Worm (Caenorhabditis elegans) whole organism, L4 larva: ENCODE data around the gene C27A2.7.

Experiments used
- F10B5.3 ChIP-seq: sonication (generic microtip); optimal IDR thresholded peaks from 2 replicates; lab custom pipeline; 2016; ENCODE audit warnings: mild to moderate bottlenecking, missing genetic modification characterization, missing compliant biosample characterization
- F37D6.2 ChIP-seq: sonication (generic microtip); optimal IDR thresholded peaks from 2 replicates; lab custom pipeline; 2016; ENCODE audit warnings: mild to moderate bottlenecking, missing genetic modification characterization, missing compliant biosample characterization
- aha-1 ChIP-seq: fragments of 150-350 bp; peaks from one replicate; lab custom pipeline; 2014; ENCODE audit warnings: missing biosample characterization, missing genetic modification characterization
- aly-2 ChIP-seq: sonication (generic microtip); optimal IDR thresholded peaks from 2 replicates; lab custom pipeline; 2018; ENCODE audit warnings: missing biosample characterization, missing genetic modification characterization
- ama-1 ChIP-seq: fragments of 150-350 bp; optimal IDR thresholded peaks from 2 replicates; lab custom pipeline; 2014; ENCODE audit warnings: inconsistent platforms, mixed read lengths
- ceh-28 ChIP-seq: fragments of 150-350 bp; optimal IDR thresholded peaks from 2 replicates; lab custom pipeline; 2014; ENCODE audit warnings: missing biosample characterization, missing genetic modification reagents, missing genetic modification characterization
- ceh-32 ChIP-seq: sonication (generic microtip); optimal IDR thresholded peaks from 2 replicates; lab custom pipeline; 2016; ENCODE audit warnings: mild to moderate bottlenecking, missing genetic modification characterization, missing compliant biosample characterization; ENCODE audit not compliant: poor library complexity
- ceh-62 ChIP-seq: sonication (generic microtip); optimal IDR thresholded peaks from 2 replicates; lab custom pipeline; 2017; ENCODE audit warnings: missing biosample characterization, missing genetic modification characterization
- ces-1 ChIP-seq: fragments of 150-350 bp; sonication (generic microtip); optimal IDR thresholded peaks from 4 replicates; lab custom pipeline; 2014; ENCODE audit warnings: missing biosample characterization, missing genetic modification reagents, missing genetic modification characterization
- cey-2 ChIP-seq: sonication (generic microtip); optimal IDR thresholded peaks from 3 replicates; lab custom pipeline; 2017; ENCODE audit warnings: missing genetic modification characterization, mild to moderate bottlenecking, missing compliant biosample characterization, antibody characterized with exemption, borderline replicate concordance; ENCODE audit not compliant: insufficient read depth
- ctbp-1 ChIP-seq: fragments of 200-800 bp; sonication (Bioruptor generic); IDR thresholded peaks from 2 replicates; pipeline ENCODE4 v1.3.6; 2022; ENCODE audit warnings: missing genetic modification reagents, missing genetic modification characterization, missing compliant biosample characterization
- daf-19 ChIP-seq: fragments of 200-800 bp; sonication (Bioruptor generic); conservative IDR thresholded peaks from 2 replicates; pipeline ENCODE4 v1.3.6; 2022; ENCODE audit warnings: missing genetic modification characterization, missing compliant biosample characterization
- dmd-6 ChIP-seq: fragments of 200-800 bp; sonication (Bioruptor generic); IDR thresholded peaks from 2 replicates; pipeline ENCODE4 v1.3.6; 2022; ENCODE audit warnings: missing genetic modification reagents, missing genetic modification characterization, missing compliant biosample characterization
- dmd-9 ChIP-seq: fragments of 200-800 bp; sonication (Bioruptor generic); IDR thresholded peaks from 2 replicates; pipeline ENCODE4 v1.3.6; 2022; ENCODE audit warnings: missing genetic modification reagents, missing genetic modification characterization, missing compliant biosample characterization
- dpl-1 ChIP-seq: fragments of 150-350 bp; optimal IDR thresholded peaks from 2 replicates; lab custom pipeline; 2014; ENCODE audit warnings: missing biosample characterization, missing genetic modification reagents, missing genetic modification characterization
- egl-27 ChIP-seq: sonication (generic microtip); optimal IDR thresholded peaks from 3 replicates; lab custom pipeline; 2017; ENCODE audit warnings: missing biosample characterization, missing genetic modification reagents, missing genetic modification characterization
- egl-43 ChIP-seq: fragments of 200-800 bp; sonication (Bioruptor generic); IDR thresholded peaks from 2 replicates; pipeline ENCODE4 v1.3.6; 2022; ENCODE audit warnings: missing genetic modification reagents, missing genetic modification characterization, missing compliant biosample characterization
- fos-1 ChIP-seq: fragments of 150-350 bp; optimal IDR thresholded peaks from 2 replicates; lab custom pipeline; 2014; ENCODE audit warnings: missing biosample characterization, missing genetic modification characterization
- hlh-11 ChIP-seq: fragments of 200-800 bp; sonication (Bioruptor generic); optimal IDR thresholded peaks from 2 replicates; lab custom pipeline; 2018; ENCODE audit warnings: mild to moderate bottlenecking, missing genetic modification characterization, missing compliant biosample characterization
- jun-1 ChIP-seq: fragments of 150-350 bp; optimal IDR thresholded peaks from 2 replicates; lab custom pipeline; 2014; ENCODE audit warnings: missing biosample characterization, missing genetic modification reagents, missing genetic modification characterization
- lin-1 ChIP-seq: fragments of 200-800 bp; sonication (Bioruptor generic); IDR thresholded peaks from 2 replicates; pipeline ENCODE4 v1.3.6; 2022; ENCODE audit warnings: missing genetic modification reagents, missing genetic modification characterization, missing compliant biosample characterization
- lin-39 ChIP-seq: fragments of 150-350 bp; optimal IDR thresholded peaks from 2 replicates; lab custom pipeline; 2014; ENCODE audit warnings: missing biosample characterization, missing genetic modification reagents, missing genetic modification characterization
- lsy-2 ChIP-seq, 2 experiments: fragments of 150-350 bp in 1 of 2; sonication (generic microtip) in 1 of 2; optimal IDR thresholded peaks; 2 replicates each; lab custom pipeline; 2014 to 2017; ENCODE audit warnings: missing biosample characterization in 2 of 2, missing genetic modification characterization in 2 of 2
- madf-5 ChIP-seq, 2 experiments: fragments of 200-800 bp; sonication (Bioruptor generic); IDR thresholded peaks; 2 replicates each; pipeline ENCODE4 v1.3.6; 2022; ENCODE audit warnings: missing compliant biosample characterization in 2 of 2, missing genetic modification characterization in 2 of 2
- mdl-1 ChIP-seq, 2 experiments: fragments of 150-350 bp in 1 of 2; sonication (generic microtip) in 1 of 2; optimal IDR thresholded peaks; 2 replicates each; lab custom pipeline; 2014 to 2017; ENCODE audit warnings: missing biosample characterization in 2 of 2, missing genetic modification characterization in 2 of 2
- mep-1 ChIP-seq: fragments of 150-350 bp; sonication (generic microtip); optimal IDR thresholded peaks from 3 replicates; lab custom pipeline; 2014; ENCODE audit warnings: missing biosample characterization, missing genetic modification characterization
- nhr-11 ChIP-seq: fragments of 150-350 bp; optimal IDR thresholded peaks from 2 replicates; lab custom pipeline; 2014; ENCODE audit warnings: missing biosample characterization, missing genetic modification characterization
- nhr-111 ChIP-seq: fragments of 200-800 bp; sonication (Bioruptor generic); optimal IDR thresholded peaks from 2 replicates; lab custom pipeline; 2018; ENCODE audit warnings: mild to moderate bottlenecking, missing genetic modification characterization, missing compliant biosample characterization
- nhr-237 ChIP-seq: sonication (generic microtip); optimal IDR thresholded peaks from 2 replicates; lab custom pipeline; 2017; ENCODE audit warnings: missing biosample characterization, missing genetic modification characterization
- nhr-28 ChIP-seq: fragments of 150-350 bp; optimal IDR thresholded peaks from 2 replicates; lab custom pipeline; 2014; ENCODE audit warnings: missing biosample characterization, missing genetic modification characterization
- nhr-41 ChIP-seq: fragments of 200-800 bp; sonication (Bioruptor generic); IDR thresholded peaks from 2 replicates; pipeline ENCODE4 v1.3.6; 2022; ENCODE audit warnings: missing genetic modification reagents, missing genetic modification characterization, missing compliant biosample characterization
- nhr-42 ChIP-seq: fragments of 200-800 bp; sonication (Bioruptor generic); IDR thresholded peaks from 2 replicates; pipeline ENCODE4 v1.3.6; 2022; ENCODE audit warnings: missing genetic modification characterization, missing compliant biosample characterization
- nhr-77 ChIP-seq: fragments of 150-350 bp; optimal IDR thresholded peaks from 2 replicates; lab custom pipeline; 2014; ENCODE audit warnings: missing biosample characterization, missing genetic modification characterization
- pha-4 ChIP-seq, 2 experiments: fragments of 150-350 bp in 1 of 2; fragments of 200-800 bp in 1 of 2; sonication (Bioruptor generic) in 1 of 2; IDR thresholded peaks in 1 of 2; optimal IDR thresholded peaks in 1 of 2; 2 replicates each; pipeline versions ENCODE4 v1.3.6 to Lab custom; 2014 to 2022; ENCODE audit warnings: missing genetic modification characterization in 2 of 2, missing genetic modification reagents in 2 of 2, missing biosample characterization in 1 of 2, missing compliant biosample characterization in 1 of 2
- saeg-2 ChIP-seq: fragments of 200-800 bp; sonication (Bioruptor generic); IDR thresholded peaks from 2 replicates; pipeline ENCODE4 v1.3.6; 2022; ENCODE audit warnings: missing genetic modification reagents, missing genetic modification characterization, missing compliant biosample characterization
- set-16 ChIP-seq: fragments of 200-800 bp; sonication (Bioruptor generic); IDR thresholded peaks from 2 replicates; pipeline ENCODE4 v1.3.6; 2022; ENCODE audit warnings: missing genetic modification reagents, missing genetic modification characterization, missing compliant biosample characterization
- skn-1 ChIP-seq: fragments of 150-350 bp; optimal IDR thresholded peaks from 2 replicates; lab custom pipeline; 2014; ENCODE audit warnings: missing biosample characterization, missing genetic modification characterization
- snpc-1.2 ChIP-seq: fragments of 200-800 bp; sonication (Bioruptor generic); IDR thresholded peaks from 2 replicates; pipeline ENCODE4 v1.3.6; 2022; ENCODE audit warnings: missing genetic modification reagents, missing genetic modification characterization, missing compliant biosample characterization
- snpc-4 ChIP-seq: fragments of 150-350 bp; optimal IDR thresholded peaks from 2 replicates; lab custom pipeline; 2014; ENCODE audit warnings: missing biosample characterization, missing genetic modification characterization
- spr-1 ChIP-seq: sonication (generic microtip); optimal IDR thresholded peaks from 2 replicates; lab custom pipeline; 2016; ENCODE audit warnings: mild to moderate bottlenecking, missing genetic modification characterization, missing compliant biosample characterization
- tra-1 ChIP-seq: fragments of 200-800 bp; sonication (Bioruptor generic); IDR thresholded peaks from 2 replicates; pipeline ENCODE4 v1.3.6; 2022; ENCODE audit warnings: missing genetic modification reagents, missing genetic modification characterization, missing compliant biosample characterization
- unc-130 ChIP-seq: sonication (generic microtip); optimal IDR thresholded peaks from 2 replicates; lab custom pipeline; 2016; ENCODE audit warnings: missing genetic modification reagents, missing genetic modification characterization, missing compliant biosample characterization
- unc-39 ChIP-seq: sonication (generic microtip); optimal IDR thresholded peaks from 2 replicates; lab custom pipeline; 2017; ENCODE audit warnings: missing biosample characterization, missing genetic modification characterization
- unc-62 ChIP-seq, 3 experiments: fragments of 150-350 bp in 1 of 3; sonication (generic microtip); optimal IDR thresholded peaks in 2 of 3; peaks in 1 of 3; 1 replicate in 1 of 3; 2 replicates in 2 of 3; lab custom pipeline; 2014 to 2017; ENCODE audit warnings: missing biosample characterization in 3 of 3, missing genetic modification characterization in 3 of 3, missing genetic modification reagents in 3 of 3, missing genotype in 1 of 3
- zfp-2 ChIP-seq: sonication (generic microtip); optimal IDR thresholded peaks from 2 replicates; lab custom pipeline; 2016; ENCODE audit warnings: mild to moderate bottlenecking, missing genetic modification characterization, missing compliant biosample characterization

Gene C27A2.7

ce11 chrII:5093945-5094344 is 22.8 kb upstream of the C27A2.7 start, which contains the start of gene C04G6.13:
TSS of gene C04G6.13 (plus strand) at chrII:5094245.
- TF ChIP-seq nhr-42 (GFP tag; lab: Robert Waterston, UW) (no peak), unc-39 (tag; lab: Kevin White, UChicago) (no peak), unc-62 (GFP tag; optimal IDR thresholded peaks at IDR 0.05 in 1 of 2; lab: Kevin White, UChicago) (peak in 1 of 2 experiments; percentile 35), unc-62 (tag; optimal IDR thresholded peaks at IDR 0.05; lab: Kevin White, UChicago) (no peak)

DNA sequence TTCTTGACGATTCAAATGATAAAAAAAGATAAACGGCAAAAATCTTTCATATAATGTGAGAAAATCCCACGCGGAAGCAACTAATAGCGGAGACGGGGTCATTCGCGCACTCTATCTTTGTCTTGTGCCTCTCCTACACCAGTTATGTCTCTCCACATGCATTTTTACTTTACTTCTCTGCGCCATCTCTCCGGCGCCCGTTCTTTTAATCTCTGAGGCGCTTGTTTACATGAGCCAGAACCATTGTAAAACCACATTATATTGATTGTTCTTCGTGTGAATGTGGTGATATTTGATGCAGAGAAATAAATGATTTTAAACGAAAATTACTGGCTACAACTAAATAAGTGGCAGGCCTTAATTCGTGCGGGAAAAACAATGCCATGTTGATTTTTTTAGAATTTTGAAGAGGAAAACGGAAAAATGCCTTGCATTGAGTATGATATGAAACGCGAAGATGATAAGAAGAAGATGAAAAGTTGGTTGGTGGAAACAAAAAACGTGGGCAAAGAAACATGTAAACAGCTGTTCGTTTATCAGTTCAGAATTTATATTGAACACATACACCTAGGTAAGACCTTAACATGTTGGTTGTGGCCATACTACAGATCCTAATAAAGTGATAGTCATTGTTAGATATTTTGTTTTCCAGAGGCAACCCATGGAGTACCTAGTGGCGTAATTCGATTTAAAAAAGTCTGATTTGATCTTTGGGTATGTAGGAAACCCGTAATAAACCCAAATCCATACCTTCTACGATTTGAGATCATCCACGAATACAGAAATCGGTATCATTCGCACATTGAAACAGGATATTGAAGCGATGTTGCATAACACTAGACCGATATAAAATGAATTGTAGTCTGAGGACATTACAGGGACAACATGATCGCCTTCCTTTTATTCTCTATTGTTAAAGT is 21.5 kb upstream of the C27A2.7 start, which contains the start of gene C04G6.2:
Gene C04G6.2 (plus strand): TSS at position 870 of the 920 bp plus-strand sequence.
- TF ChIP-seq nhr-41 (GFP tag; lab: Robert Waterston, UW) (no peak), daf-19 (no peak), ctbp-1 (GFP tag; lab: Robert Waterston, UW) (0 out of 2 replicates have a peak, but pooled peaks have one; percentile 12), lsy-2 (tag; optimal IDR thresholded peaks at IDR 0.05; lab: Kevin White, UChicago) (peak in 1 of 2 experiments; percentile 17), dmd-9 (GFP tag; lab: Robert Waterston, UW) (no peak), skn-1 (tag; lab: Kevin White, UChicago) (no peak), snpc-1.2 (GFP tag; lab: Robert Waterston, UW) (no peak), mdl-1 (tag; optimal IDR thresholded peaks at IDR 0.05; lab: Kevin White, UChicago) (peak; percentile 18 to 67), nhr-237 (tag; lab: Kevin White, UChicago) (no peak), egl-27 (tag; lab: Kevin White, UChicago) (no peak), tra-1 (GFP tag; lab: Robert Waterston, UW) (0 out of 2 replicates have a peak, but pooled peaks have one; percentile 5), egl-43 (no peak), lin-39 (no peak), zfp-2 (tag; lab: Kevin White, UChicago) (no peak), madf-5 (GFP tag; IDR thresholded peaks at IDR 0.05; lab: Robert Waterston, UW) (no peak), unc-130 (no peak), fos-1 (no peak), ama-1 (lab: Kevin White, UChicago) (no peak), unc-62 (GFP tag; optimal IDR thresholded peaks at IDR 0.05 in 1 of 2; lab: Kevin White, UChicago) (peak in 1 of 2 experiments; percentile 45), unc-62 (tag; optimal IDR thresholded peaks at IDR 0.05; lab: Kevin White, UChicago) (no peak), lin-1 (GFP tag; lab: Robert Waterston, UW) (0 out of 2 replicates have a peak, but pooled peaks have one; percentile 10), nhr-42 (GFP tag; lab: Robert Waterston, UW) (no peak), hlh-11 (tag; lab: Kevin White, UChicago) (peak; percentile 75), jun-1 (tag; lab: Kevin White, UChicago) (no peak), spr-1 (no peak), ceh-28 (tag; lab: Kevin White, UChicago) (no peak), aly-2 (no peak), ces-1 (GFP tag; lab: Kevin White, UChicago) (no peak), nhr-28 (peak; percentile 30), F37D6.2 (tag; lab: Kevin White, UChicago) (no peak), unc-39 (tag; lab: Kevin White, UChicago) (no peak), dpl-1 (GFP tag; lab: Kevin White, UChicago) (peak; percentile 7), saeg-2 (GFP tag; lab: Robert Waterston, UW) (no peak), snpc-4 (no peak), ceh-32 (tag; lab: Kevin White, UChicago) (no peak), cey-2 (no peak), mep-1 (peak; percentile 47), nhr-77 (tag; lab: Kevin White, UChicago) (no peak), dmd-6 (GFP tag; lab: Robert Waterston, UW) (peak; percentile 30; the same call in 1 of the 2 replicates), nhr-11 (peak; percentile 71), nhr-111 (no peak), ceh-62 (no peak), F10B5.3 (tag; lab: Kevin White, UChicago) (no peak), pha-4 (GFP tag; IDR thresholded peaks at IDR 0.05; lab: Robert Waterston, UW) (no peak), pha-4 (tag; optimal IDR thresholded peaks at IDR 0.05; lab: Kevin White, UChicago) (peak; percentile 34), set-16 (no peak), aha-1 (tag; lab: Kevin White, UChicago) (no peak)
